Worm (Caenorhabditis elegans): Measurements from ENCODE around the gene fbxb-92.

The fbxb-92 gene

ce11 chrII:3705320-3705719 lies 42.0 kb downstream of the fbxb-92 start, which contains the start of gene srx-108:
Gene srx-108, plus strand, starts transcription at chrII:3705620.
- TF ChIP-seq aly-2 (tag; optimal IDR thresholded peaks at IDR 0.05), result no peak
- TF ChIP-seq blmp-1 (tag; optimal IDR thresholded peaks at IDR 0.05; ENCODE audit: insufficient read depth), result no peak
- TF ChIP-seq unc-62 (GFP tag; optimal IDR thresholded peaks at IDR 0.05), result no peak
- no peak for TF ChIP-seq elt-1 (tag; optimal IDR thresholded peaks at IDR 0.05)
- no peak for TF ChIP-seq gmeb-1 (tag; optimal IDR thresholded peaks at IDR 0.05)
- no peak for TF ChIP-seq sma-9 (GFP tag; optimal IDR thresholded peaks at IDR 0.05)
- TF ChIP-seq sma-9 (tag; optimal IDR thresholded peaks at IDR 0.05), result no peak
- no peak for TF ChIP-seq ztf-4 (tag; optimal IDR thresholded peaks at IDR 0.05)

ce11 chrII:3701305-3701704 lies 46.0 kb downstream of the fbxb-92 start, which contains the start of gene srx-105:
Gene srx-105, minus strand, starts transcription at chrII:3701405.
- TF ChIP-seq fos-1 (tag; optimal IDR thresholded peaks at IDR 0.05) (no peak), sma-9 (GFP tag; optimal IDR thresholded peaks at IDR 0.05) (no peak), sma-9 (tag; optimal IDR thresholded peaks at IDR 0.05) (no peak), C34F6.9 (tag; optimal IDR thresholded peaks at IDR 0.05) (no peak), sma-3 (GFP tag; optimal IDR thresholded peaks at IDR 0.05) (no peak), aly-2 (tag; optimal IDR thresholded peaks at IDR 0.05) (no peak), mdl-1 (tag; optimal IDR thresholded peaks at IDR 0.05) (no peak), unc-62 (GFP tag; optimal IDR thresholded peaks at IDR 0.05) (no peak), nhr-77 (tag; optimal IDR thresholded peaks at IDR 0.05) (no peak), ztf-4 (tag; optimal IDR thresholded peaks at IDR 0.05) (no peak), nhr-25 (tag; optimal IDR thresholded peaks at IDR 0.05) (no peak), elt-3 (tag; optimal IDR thresholded peaks at IDR 0.05) (no peak), zag-1 (tag; optimal IDR thresholded peaks at IDR 0.05) (no peak), unc-39 (tag; optimal IDR thresholded peaks at IDR 0.05) (no peak), R02D3.7 (tag; optimal IDR thresholded peaks at IDR 0.05) (no peak), gmeb-1 (tag; optimal IDR thresholded peaks at IDR 0.05) (no peak), nhr-11 (tag; optimal IDR thresholded peaks at IDR 0.05) (no peak), ztf-1 (GFP tag; conservative IDR thresholded peaks at IDR 0.05) (no peak), alr-1 (tag; optimal IDR thresholded peaks at IDR 0.05) (no peak), nhr-129 (tag; optimal IDR thresholded peaks at IDR 0.05) (no peak)

- TF ChIP-seq lin-11 (tag; optimal IDR thresholded peaks at IDR 0.05) (no peak), nhr-25 (tag; optimal IDR thresholded peaks at IDR 0.05) (no peak), sma-3 (GFP tag; optimal IDR thresholded peaks at IDR 0.05) (no peak), nhr-21 (tag; optimal IDR thresholded peaks at IDR 0.05) (no peak), ama-1 (optimal IDR thresholded peaks at IDR 0.05) (no peak)
These were observed 47.7 kb downstream of the fbxb-92 start, which contains the start of gene srx-104 for ce11 chrII:3699591-3699990. Gene srx-104, minus strand, starts transcription at chrII:3699691.

Measured in whole organism, L2 larva.